Worm (Caenorhabditis elegans): ENCODE measurements around the gene Y47D7A.19.

DNA sequence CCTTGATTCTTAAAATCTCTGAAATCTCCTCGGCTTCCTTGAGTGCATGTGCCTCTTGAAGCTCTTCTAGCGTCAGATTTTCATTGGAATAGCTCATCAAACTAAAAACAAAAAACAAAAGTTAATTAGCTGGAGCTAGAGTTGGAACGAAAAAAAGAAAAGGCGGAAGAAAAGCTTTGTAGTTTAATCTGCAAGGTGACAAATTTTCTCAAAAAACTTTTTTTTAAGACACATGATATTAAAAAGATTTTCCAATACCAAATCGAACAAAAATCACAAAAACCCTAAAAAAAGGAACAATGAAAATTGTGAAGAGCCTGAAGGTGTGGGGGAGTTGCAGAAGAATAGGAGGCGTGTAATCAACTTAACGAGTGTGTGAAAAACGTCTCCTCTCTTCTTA lies 30.5 kb downstream of the Y47D7A.19 start, which contains the start of gene gnrr-5:
- TF ChIP-seq blmp-1 (tag; optimal IDR thresholded peaks at IDR 0.05) (no peak), sptf-1 (tag; optimal IDR thresholded peaks at IDR 0.05) (no peak), mep-1 (tag; optimal IDR thresholded peaks at IDR 0.05) (no peak), nhr-76 (tag; optimal IDR thresholded peaks at IDR 0.05) (no peak), sem-2 (GFP tag; optimal IDR thresholded peaks at IDR 0.05) (no peak), snpc-4 (tag; optimal IDR thresholded peaks at IDR 0.05) (no peak), ces-1 (GFP tag; optimal IDR thresholded peaks at IDR 0.05) (no peak), mab-5 (tag; optimal IDR thresholded peaks at IDR 0.05) (no peak), ztf-11 (tag; optimal IDR thresholded peaks at IDR 0.05) (no peak), unc-39 (tag; optimal IDR thresholded peaks at IDR 0.05) (no peak), elt-1 (tag; optimal IDR thresholded peaks at IDR 0.05; ENCODE audit: borderline replicate concordance, insufficient read depth) (no peak)
